Worm (Caenorhabditis elegans) whole organism, L1 larva: Measurements from ENCODE around the gene srz-97.

Experiments used
- aly-2 ChIP-seq: fragments of 150-350 bp; optimal IDR thresholded peaks from 2 replicates; lab custom pipeline; 2014; ENCODE audit warnings: missing biosample characterization, missing genetic modification characterization
- ama-1 ChIP-seq: fragments of 150-350 bp; optimal IDR thresholded peaks from 2 replicates; lab custom pipeline; 2014
- ceh-8 ChIP-seq: fragments of 200-800 bp; sonication (Bioruptor generic); optimal IDR thresholded peaks from 2 replicates; lab custom pipeline; 2018; ENCODE audit warnings: mild to moderate bottlenecking, missing genetic modification characterization, moderate library complexity, missing compliant biosample characterization
- ets-5 ChIP-seq: fragments of 200-800 bp; sonication (Bioruptor generic); IDR thresholded peaks from 2 replicates; pipeline ENCODE4 v1.3.6; 2022; ENCODE audit warnings: missing genetic modification characterization, missing compliant biosample characterization
- lsy-2 ChIP-seq, 2 experiments: fragments of 150-350 bp; optimal IDR thresholded peaks; 2 replicates each; lab custom pipeline; 2014; ENCODE audit warnings: missing biosample characterization in 2 of 2, missing genetic modification characterization in 2 of 2
- mdl-1 ChIP-seq, 2 experiments: fragments of 150-350 bp; optimal IDR thresholded peaks; 2 replicates each; lab custom pipeline; 2014 to 2017; ENCODE audit warnings: missing biosample characterization in 2 of 2, missing genetic modification characterization in 2 of 2, inconsistent platforms in 1 of 2
- nhr-237 ChIP-seq: fragments of 150-350 bp; optimal IDR thresholded peaks from 2 replicates; lab custom pipeline; 2014; ENCODE audit warnings: missing biosample characterization, missing genetic modification characterization
- sox-4 ChIP-seq: sonication (generic microtip); optimal IDR thresholded peaks from 2 replicates; lab custom pipeline; 2016; ENCODE audit warnings: missing genetic modification characterization, missing compliant biosample characterization
- zip-4 ChIP-seq: fragments of 200-800 bp; sonication (Bioruptor generic); optimal IDR thresholded peaks from 2 replicates; lab custom pipeline; 2018; ENCODE audit warnings: mild to moderate bottlenecking, missing genetic modification characterization, moderate library complexity, missing compliant biosample characterization

DNA sequence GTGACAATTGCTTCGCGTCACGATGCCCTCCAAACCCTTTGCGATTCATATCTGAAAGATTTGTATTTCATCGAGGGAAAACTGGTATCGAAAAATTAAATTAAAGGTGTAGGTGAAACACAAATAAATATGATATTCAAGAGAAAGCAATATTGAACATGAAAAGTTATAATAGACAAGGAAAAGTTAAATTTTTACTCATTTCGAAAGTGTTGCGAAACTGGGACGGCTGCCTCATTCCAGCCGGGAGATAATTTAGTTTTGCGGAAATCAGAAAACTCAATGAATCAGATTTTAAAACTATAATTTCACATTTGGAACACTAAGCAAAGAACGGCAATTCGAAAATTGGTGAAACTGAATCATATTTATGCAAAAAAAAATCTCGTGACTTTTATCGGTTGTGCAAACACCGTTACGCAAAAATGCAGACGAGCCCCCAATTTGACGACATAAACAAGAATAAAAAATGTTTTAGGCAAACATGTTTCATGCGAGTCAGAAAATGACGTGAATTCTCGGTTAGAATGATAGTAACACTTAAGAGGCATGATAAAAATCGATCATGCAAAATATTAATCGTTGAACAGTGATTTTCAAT is 53.0 kb downstream of the srz-97 start, which contains the start of the genes nxf-1 and C15H11.11:
- TF ChIP-seq nhr-237 (tag; lab: Kevin White, UChicago) (no peak), zip-4 (GFP tag; lab: Kevin White, UChicago) (peak; percentile 68), ets-5 (GFP tag; lab: Robert Waterston, UW) (no peak), aly-2 (tag; lab: Kevin White, UChicago) (no peak), mdl-1 (tag; optimal IDR thresholded peaks at IDR 0.05; lab: Kevin White, UChicago) (peak in 1 of 2 experiments; percentile 74), lsy-2 (tag; optimal IDR thresholded peaks at IDR 0.05; lab: Kevin White, UChicago) (peak; percentile 78 to 79), ama-1 (lab: Kevin White, UChicago) (no peak), ceh-8 (peak; percentile 0), sox-4 (tag; lab: Kevin White, UChicago) (peak; percentile 1)
